Worm (Caenorhabditis elegans) whole organism, young adult: ENCODE measurements around the gene ZK154.1.

ENCODE experiments used
- B0019.2 ChIP-seq: fragments of 200-800 bp; sonication (Bioruptor generic); conservative IDR thresholded peaks from 2 replicates; pipeline ENCODE4 v1.3.6; 2022; ENCODE audit warnings: missing genetic modification reagents, missing genetic modification characterization, missing compliant biosample characterization
- B0035.1 ChIP-seq: sonication (generic microtip); optimal IDR thresholded peaks from 2 replicates; lab custom pipeline; 2016; ENCODE audit warnings: missing genetic modification characterization, mild to moderate bottlenecking, missing compliant biosample characterization, missing genotype, missing genetic modification reagents
- B0336.3 ChIP-seq: fragments of 200-800 bp; sonication (Bioruptor generic); IDR thresholded peaks from 2 replicates; pipeline ENCODE4 v1.3.6; 2022; ENCODE audit warnings: missing genetic modification characterization, missing compliant biosample characterization
- D2030.7 ChIP-seq: fragments of 200-800 bp; sonication (Bioruptor generic); IDR thresholded peaks from 2 replicates; pipeline ENCODE4 v1.3.6; 2022; ENCODE audit warnings: missing genetic modification reagents, missing genetic modification characterization, missing compliant biosample characterization
- F22D6.2 ChIP-seq: sonication (generic microtip); optimal IDR thresholded peaks from 2 replicates; lab custom pipeline; 2016; ENCODE audit warnings: mild to moderate bottlenecking, missing genetic modification characterization, missing compliant biosample characterization
- F33H1.4 ChIP-seq: fragments of 200-800 bp; sonication (Bioruptor generic); IDR thresholded peaks from 2 replicates; pipeline ENCODE4 v1.3.6; 2022; ENCODE audit warnings: missing genetic modification reagents, missing genetic modification characterization, missing compliant biosample characterization
- F49E8.2 ChIP-seq: sonication (generic microtip); optimal IDR thresholded peaks from 3 replicates; lab custom pipeline; 2017; ENCODE audit warnings: missing genetic modification characterization, mild to moderate bottlenecking, missing compliant biosample characterization, antibody characterized with exemption, moderate library complexity; ENCODE audit not compliant: insufficient read depth
- K12H6.12 ChIP-seq: fragments of 200-800 bp; sonication (Bioruptor generic); optimal IDR thresholded peaks from 2 replicates; lab custom pipeline; 2018; ENCODE audit warnings: mild to moderate bottlenecking, missing genetic modification characterization, missing compliant biosample characterization
- Y53G8AR.9 ChIP-seq: fragments of 200-800 bp; sonication (Bioruptor generic); conservative IDR thresholded peaks from 2 replicates; pipeline ENCODE4 v1.3.6; 2022; ENCODE audit warnings: missing genetic modification reagents, missing genetic modification characterization, missing compliant biosample characterization
- Y56A3A.18 ChIP-seq: fragments of 200-800 bp; sonication (Bioruptor generic); IDR thresholded peaks from 2 replicates; pipeline ENCODE4 v1.3.6; 2022; ENCODE audit warnings: missing genetic modification reagents, missing genetic modification characterization, missing compliant biosample characterization
- Y79H2A.3 ChIP-seq: fragments of 200-800 bp; sonication (Bioruptor generic); conservative IDR thresholded peaks from 2 replicates; pipeline ENCODE4 v1.3.6; 2022; ENCODE audit warnings: missing genetic modification reagents, missing genetic modification characterization, missing compliant biosample characterization
- ZK185.1 ChIP-seq: sonication (generic microtip); optimal IDR thresholded peaks from 2 replicates; lab custom pipeline; 2016; ENCODE audit warnings: mild to moderate bottlenecking, missing genetic modification characterization, missing compliant biosample characterization; ENCODE audit not compliant: poor library complexity, severe bottlenecking
- aptf-2 ChIP-seq: fragments of 200-800 bp; sonication (Bioruptor generic); conservative IDR thresholded peaks from 2 replicates; pipeline ENCODE4 v1.3.6; 2022; ENCODE audit warnings: missing genetic modification reagents, missing genetic modification characterization, missing compliant biosample characterization
- athp-1 ChIP-seq: sonication (generic microtip); optimal IDR thresholded peaks from 2 replicates; lab custom pipeline; 2017; ENCODE audit warnings: mild to moderate bottlenecking, missing genetic modification characterization, missing compliant biosample characterization
- attf-5 ChIP-seq: fragments of 200-800 bp; sonication (Bioruptor generic); optimal IDR thresholded peaks from 2 replicates; lab custom pipeline; 2018; ENCODE audit warnings: mild to moderate bottlenecking, missing genetic modification characterization, missing compliant biosample characterization
- ceh-100 ChIP-seq: fragments of 200-800 bp; sonication (Bioruptor generic); IDR thresholded peaks from 2 replicates; pipeline ENCODE4 v1.3.6; 2022; ENCODE audit warnings: missing genetic modification reagents, missing genetic modification characterization, missing compliant biosample characterization
- ceh-40 ChIP-seq: fragments of 200-800 bp; sonication (Bioruptor generic); IDR thresholded peaks from 2 replicates; pipeline ENCODE4 v1.3.6; 2022; ENCODE audit warnings: missing genetic modification characterization, missing compliant biosample characterization
- ceh-58 ChIP-seq: fragments of 200-800 bp; sonication (Bioruptor generic); IDR thresholded peaks from 2 replicates; pipeline ENCODE4 v1.3.6; 2022; ENCODE audit warnings: missing genetic modification characterization, missing compliant biosample characterization
- ceh-91 ChIP-seq: fragments of 200-800 bp; sonication (Bioruptor generic); IDR thresholded peaks from 2 replicates; pipeline ENCODE4 v1.3.6; 2022; ENCODE audit warnings: missing genetic modification reagents, missing genetic modification characterization, missing compliant biosample characterization
- dpff-1 ChIP-seq: sonication (generic microtip); optimal IDR thresholded peaks from 2 replicates; lab custom pipeline; 2017; ENCODE audit warnings: mild to moderate bottlenecking, missing genetic modification characterization, missing compliant biosample characterization
- egl-18 ChIP-seq: fragments of 200-800 bp; sonication (Bioruptor generic); IDR thresholded peaks from 2 replicates; pipeline ENCODE4 v1.3.6; 2022; ENCODE audit warnings: missing genetic modification reagents, missing genetic modification characterization, missing compliant biosample characterization
- egl-44 ChIP-seq: fragments of 200-800 bp; sonication (Bioruptor generic); IDR thresholded peaks from 2 replicates; pipeline ENCODE4 v1.3.6; 2022; ENCODE audit warnings: missing genetic modification reagents, missing genetic modification characterization, missing compliant biosample characterization
- ekl-4 ChIP-seq: fragments of 200-800 bp; sonication (Bioruptor generic); IDR thresholded peaks from 2 replicates; pipeline ENCODE4 v1.3.6; 2022; ENCODE audit warnings: missing genetic modification reagents, missing genetic modification characterization, missing compliant biosample characterization
- fkh-3 ChIP-seq: sonication (generic microtip); optimal IDR thresholded peaks from 2 replicates; lab custom pipeline; 2016; ENCODE audit warnings: mild to moderate bottlenecking, missing genetic modification characterization, missing compliant biosample characterization
- him-1 ChIP-seq: sonication (generic microtip); optimal IDR thresholded peaks from 2 replicates; lab custom pipeline; 2016; ENCODE audit warnings: missing genotype, missing genetic modification reagents, missing genetic modification characterization, missing compliant biosample characterization
- hlh-26 ChIP-seq: fragments of 200-800 bp; sonication (Bioruptor generic); conservative IDR thresholded peaks from 2 replicates; pipeline ENCODE4 v1.3.6; 2022; ENCODE audit warnings: missing genetic modification reagents, missing genetic modification characterization, missing compliant biosample characterization
- hrde-1 ChIP-seq: sonication (generic microtip); optimal IDR thresholded peaks from 2 replicates; lab custom pipeline; 2016; ENCODE audit warnings: missing genetic modification characterization, mild to moderate bottlenecking, missing compliant biosample characterization, moderate library complexity, missing genotype, missing genetic modification reagents, borderline replicate concordance
- hsf-1 ChIP-seq: fragments of 200-800 bp; sonication (Bioruptor generic); IDR thresholded peaks from 2 replicates; pipeline ENCODE4 v1.3.6; 2022; ENCODE audit warnings: missing genetic modification reagents, missing genetic modification characterization, missing compliant biosample characterization
- lin-26 ChIP-seq: fragments of 200-800 bp; sonication (Bioruptor generic); IDR thresholded peaks from 2 replicates; pipeline ENCODE4 v1.3.6; 2022; ENCODE audit warnings: missing genetic modification reagents, missing genetic modification characterization, missing compliant biosample characterization
- lsl-1 ChIP-seq: fragments of 200-800 bp; sonication (Bioruptor generic); optimal IDR thresholded peaks from 2 replicates; lab custom pipeline; 2018; ENCODE audit warnings: mild to moderate bottlenecking, missing genetic modification characterization, moderate library complexity, missing compliant biosample characterization
- mes-4 ChIP-seq: sonication (generic microtip); optimal IDR thresholded peaks from 2 replicates; lab custom pipeline; 2016; ENCODE audit warnings: missing genotype, missing genetic modification characterization, missing compliant biosample characterization
- nfya-2 ChIP-seq: fragments of 200-800 bp; sonication (Bioruptor generic); IDR thresholded peaks from 2 replicates; pipeline ENCODE4 v1.3.6; 2022; ENCODE audit warnings: missing genetic modification reagents, missing genetic modification characterization, missing compliant biosample characterization
- nfyb-1 ChIP-seq: fragments of 200-800 bp; sonication (Bioruptor generic); IDR thresholded peaks from 2 replicates; pipeline ENCODE4 v1.3.6; 2022; ENCODE audit warnings: missing genetic modification reagents, missing genetic modification characterization, missing compliant biosample characterization
- nhr-179 ChIP-seq: sonication (generic microtip); optimal IDR thresholded peaks from 2 replicates; lab custom pipeline; 2016; ENCODE audit warnings: mild to moderate bottlenecking, missing genetic modification characterization, missing compliant biosample characterization
- pha-4 ChIP-seq: fragments of 150-350 bp; sonication (generic microtip); optimal IDR thresholded peaks from 2 replicates; lab custom pipeline; 2014; ENCODE audit warnings: missing biosample characterization, missing genetic modification reagents, missing genetic modification characterization
- rec-8 ChIP-seq, 2 experiments: sonication (generic microtip); optimal IDR thresholded peaks; 2 replicates each; lab custom pipeline; 2016; ENCODE audit warnings: mild to moderate bottlenecking in 2 of 2, missing genetic modification characterization in 2 of 2, missing genetic modification reagents in 2 of 2, missing genotype in 2 of 2, missing biosample characterization in 1 of 2, missing compliant biosample characterization in 1 of 2, moderate library complexity in 1 of 2
- sdz-38 ChIP-seq: sonication (generic microtip); optimal IDR thresholded peaks from 2 replicates; lab custom pipeline; 2016; ENCODE audit warnings: missing genotype, missing genetic modification characterization, missing compliant biosample characterization
- sea-2 ChIP-seq: fragments of 200-800 bp; sonication (Bioruptor generic); IDR thresholded peaks from 2 replicates; pipeline ENCODE4 v1.3.6; 2022; ENCODE audit warnings: missing genetic modification characterization, missing compliant biosample characterization
- snpc-1.3 ChIP-seq: sonication (generic microtip); optimal IDR thresholded peaks from 2 replicates; lab custom pipeline; 2017; ENCODE audit warnings: missing genetic modification characterization, mild to moderate bottlenecking, missing compliant biosample characterization, antibody characterized with exemption, moderate library complexity, missing genotype, missing genetic modification reagents; ENCODE audit not compliant: insufficient read depth
- snpc-4 ChIP-seq, 5 experiments: fragments of 150-350 bp in 1 of 5; sonication (generic microtip) in 4 of 5; optimal IDR thresholded peaks; 2 replicates each; lab custom pipeline; 2014 to 2018; ENCODE audit warnings: missing genetic modification characterization in 5 of 5, missing biosample characterization in 3 of 5, antibody characterized with exemption in 2 of 5, mild to moderate bottlenecking in 2 of 5, missing compliant biosample characterization in 2 of 5, missing genotype in 2 of 5, moderate library complexity in 2 of 5, missing genetic modification reagents in 1 of 5
- somi-1 ChIP-seq: fragments of 200-800 bp; sonication (Bioruptor generic); optimal IDR thresholded peaks from 2 replicates; lab custom pipeline; 2018; ENCODE audit warnings: mild to moderate bottlenecking, missing genetic modification characterization, missing compliant biosample characterization
- unc-130 ChIP-seq: sonication (generic microtip); optimal IDR thresholded peaks from 2 replicates; lab custom pipeline; 2016; ENCODE audit warnings: missing genetic modification reagents, missing genetic modification characterization, missing compliant biosample characterization
- unc-62 ChIP-seq: fragments of 150-350 bp; optimal IDR thresholded peaks from 2 replicates; lab custom pipeline; 2014; ENCODE audit warnings: missing biosample characterization, missing genetic modification reagents, missing genetic modification characterization
- ztf-28 ChIP-seq: fragments of 200-800 bp; sonication (Bioruptor generic); IDR thresholded peaks from 2 replicates; pipeline ENCODE4 v1.3.6; 2022; ENCODE audit warnings: missing genetic modification reagents, missing genetic modification characterization, missing compliant biosample characterization
- ztf-3 ChIP-seq: fragments of 200-800 bp; sonication (Bioruptor generic); optimal IDR thresholded peaks from 2 replicates; lab custom pipeline; 2018; ENCODE audit warnings: mild to moderate bottlenecking, missing genetic modification characterization, missing compliant biosample characterization
- ztf-6 ChIP-seq: fragments of 200-800 bp; sonication (Bioruptor generic); IDR thresholded peaks from 2 replicates; pipeline ENCODE4 v1.3.6; 2022; ENCODE audit warnings: missing genetic modification reagents, missing genetic modification characterization, missing compliant biosample characterization

ZK154.1 gene

DNA sequence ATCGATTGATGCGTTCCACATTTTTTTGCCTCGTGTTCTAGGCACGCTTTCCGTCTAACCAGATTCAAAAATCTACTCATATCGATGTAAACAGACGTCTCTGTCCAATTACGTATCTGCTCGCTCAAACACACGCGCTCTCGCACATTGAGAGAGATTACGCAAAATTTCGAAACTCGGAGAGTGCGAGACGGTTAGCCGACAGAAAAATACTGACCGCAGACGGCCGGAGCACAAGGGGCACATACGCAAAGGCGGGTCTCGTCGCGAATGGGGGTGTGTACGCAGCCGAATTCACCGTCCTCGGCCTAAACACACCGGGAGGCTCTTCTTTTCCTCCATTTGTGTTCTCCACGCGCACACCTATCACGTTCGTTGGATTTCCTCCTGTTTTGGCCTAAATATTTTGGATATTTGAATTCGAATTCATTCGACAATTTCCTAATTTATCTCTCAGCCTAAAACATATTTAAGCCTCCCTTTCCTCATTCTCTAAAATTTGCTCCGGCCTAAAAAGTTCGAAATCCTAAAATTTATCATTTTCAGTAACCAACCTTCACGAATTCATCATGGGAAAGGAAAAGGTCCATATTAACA, 43.8 kb downstream of the ZK154.1 start, which contains the start of gene eef-1A.2 (continued):
- TF ChIP-seq him-1 (no peak), rec-8 (tag; optimal IDR thresholded peaks at IDR 0.05; lab: Kevin White, UChicago) (no peak), unc-130 (GFP tag; lab: Kevin White, UChicago) (no peak), F33H1.4 (GFP tag; lab: Robert Waterston, UW) (peak; percentile 78), hrde-1 (tag; lab: Kevin White, UChicago) (no peak), nfya-2 (GFP tag; lab: Robert Waterston, UW) (no peak), ceh-91 (GFP tag; lab: Robert Waterston, UW) (no peak; the same call in 1 of the 2 replicates), K12H6.12 (tag; lab: Kevin White, UChicago) (peak; percentile 98), ceh-58 (no peak), B0336.3 (GFP tag; lab: Robert Waterston, UW) (peak; percentile 94), ztf-28 (GFP tag; lab: Robert Waterston, UW) (0 out of 2 replicates have a peak, but pooled peaks have one; percentile 46), lsl-1 (GFP tag; lab: Kevin White, UChicago) (no peak), F22D6.2 (tag; lab: Kevin White, UChicago) (peak; percentile 18), ceh-100 (no peak), fkh-3 (tag; lab: Kevin White, UChicago) (no peak), snpc-1.3 (tag; lab: Kevin White, UChicago) (no peak), hsf-1 (GFP tag; lab: Robert Waterston, UW) (no peak), attf-5 (peak; percentile 98), egl-18 (GFP tag; lab: Robert Waterston, UW) (0 out of 2 replicates have a peak, but pooled peaks have one; percentile 24), dpff-1 (tag; lab: Kevin White, UChicago) (no peak), nhr-179 (no peak), D2030.7 (GFP tag; lab: Robert Waterston, UW) (no peak), lin-26 (GFP tag; lab: Robert Waterston, UW) (peak; percentile 90), ztf-3 (GFP tag; lab: Kevin White, UChicago) (peak; percentile 30), pha-4 (tag; lab: Kevin White, UChicago) (peak; percentile 75), B0019.2 (GFP tag; lab: Robert Waterston, UW) (no peak), hlh-26 (GFP tag; lab: Robert Waterston, UW) (no peak), sea-2 (GFP tag; lab: Robert Waterston, UW) (no peak), ekl-4 (GFP tag; lab: Robert Waterston, UW) (peak; percentile 81), Y56A3A.18 (GFP tag; lab: Robert Waterston, UW) (peak; percentile 17; the same call in 1 of the 2 replicates), aptf-2 (GFP tag; lab: Robert Waterston, UW) (no peak), egl-44 (GFP tag; lab: Robert Waterston, UW) (peak; percentile 86), Y53G8AR.9 (peak; percentile 67; the same call in 1 of the 2 replicates), Y79H2A.3 (0 out of 2 replicates have a peak, but pooled peaks have one; percentile 47), F49E8.2 (tag; lab: Kevin White, UChicago) (no peak), ceh-40 (GFP tag; lab: Robert Waterston, UW) (no peak), sdz-38 (tag; lab: Kevin White, UChicago) (no peak), mes-4 (tag; lab: Kevin White, UChicago) (no peak), ztf-6 (0 out of 2 replicates have a peak, but pooled peaks have one; percentile 70), ZK185.1 (tag; lab: Kevin White, UChicago) (peak; percentile 78), somi-1 (GFP tag; lab: Kevin White, UChicago) (peak; percentile 83), unc-62 (GFP tag; lab: Kevin White, UChicago) (peak; percentile 67), nfyb-1 (GFP tag; lab: Robert Waterston, UW) (peak; percentile 96), B0035.1 (tag; lab: Kevin White, UChicago) (no peak), athp-1 (tag; lab: Kevin White, UChicago) (peak; percentile 82), snpc-4 (GFP tag; optimal IDR thresholded peaks at IDR 0.05; lab: Kevin White, UChicago) (peak; percentile 31), snpc-4 (tag; optimal IDR thresholded peaks at IDR 0.05; lab: Kevin White, UChicago) (peak in 3 of 4 experiments; percentile 36 to 74 (median 68))
